Fruit fly (Drosophila melanogaster) ovary, adult (tissue): ENCODE data around the gene eIF4E3.
A peak's percentile ranks its signal among the peaks of the same experiment; 100 is the strongest.

Experiments used
- CG17801 ChIP-seq: fragments of 200-800 bp; optimal IDR thresholded peaks from 2 replicates; lab custom pipeline; 2019; ENCODE audit warnings: missing biosample characterization, mild to moderate bottlenecking, missing genetic modification characterization, moderate library complexity; ENCODE audit not compliant: partially characterized antibody

Gene eIF4E3

DNA sequence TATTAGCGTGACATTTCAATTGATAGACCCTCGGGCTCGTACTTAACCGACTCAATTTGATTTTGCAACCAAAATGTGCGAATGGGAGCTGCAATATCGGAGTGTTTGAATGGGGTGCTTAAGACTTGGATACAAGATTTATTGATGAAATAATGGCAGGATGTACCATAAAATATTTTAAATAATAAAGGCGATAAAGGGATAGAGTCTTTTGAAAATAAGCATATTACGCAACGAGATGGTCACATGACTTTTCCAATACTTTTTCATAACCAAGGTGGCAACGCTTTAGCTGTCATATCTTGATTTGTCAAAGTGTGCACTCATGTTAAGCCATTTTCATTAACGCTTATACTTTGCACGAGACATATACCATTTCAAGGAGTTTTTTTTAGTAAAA lies at the start of gene eIF4E3:
Gene eIF4E3, plus strand, starts transcription at position 301 of the 400 bp plus-strand sequence.
- TF ChIP-seq CG17801 (GFP tag; lab: Kevin White, UChicago): no peak

DNA sequence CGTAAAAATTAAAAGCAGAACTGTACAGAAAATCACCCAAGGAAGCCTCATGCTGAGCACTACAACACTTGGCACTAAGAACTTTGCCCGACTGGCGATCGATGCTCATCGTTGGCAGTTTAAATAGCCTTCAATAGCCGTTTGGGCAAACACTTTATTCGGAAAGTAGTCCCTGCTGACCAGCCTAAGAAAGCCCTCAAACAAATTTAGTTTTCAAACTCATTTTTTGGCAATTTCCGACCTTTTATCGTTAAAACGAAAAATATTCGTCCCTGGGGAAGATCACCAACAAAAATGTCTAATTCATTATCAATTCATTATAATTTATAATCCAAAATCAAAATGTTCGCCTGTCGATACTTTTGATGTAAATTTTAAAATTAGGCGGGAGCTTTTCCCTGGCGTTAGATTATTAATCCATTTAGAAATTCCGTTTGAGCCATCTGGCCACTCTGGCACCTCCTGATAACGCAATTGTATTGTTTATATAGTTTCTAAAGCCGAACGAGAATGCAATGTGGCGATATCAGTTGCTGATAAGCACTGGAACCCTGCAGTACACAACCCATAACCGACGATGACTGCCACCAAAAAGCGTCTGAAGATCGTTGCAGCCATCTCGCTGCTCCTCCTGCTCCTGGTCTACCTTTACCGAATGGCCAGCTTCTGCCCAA lies 48.4 kb upstream of the eIF4E3 start, which contains the start of the genes mthl7 and Uxs:
Gene mthl7, minus strand, starts transcription at position 51 of the 674 bp plus-strand sequence.
Gene Uxs, plus strand, starts transcription at position 460 of the 674 bp plus-strand sequence.
- TF ChIP-seq CG17801 (GFP tag; lab: Kevin White, UChicago): no peak

DNA sequence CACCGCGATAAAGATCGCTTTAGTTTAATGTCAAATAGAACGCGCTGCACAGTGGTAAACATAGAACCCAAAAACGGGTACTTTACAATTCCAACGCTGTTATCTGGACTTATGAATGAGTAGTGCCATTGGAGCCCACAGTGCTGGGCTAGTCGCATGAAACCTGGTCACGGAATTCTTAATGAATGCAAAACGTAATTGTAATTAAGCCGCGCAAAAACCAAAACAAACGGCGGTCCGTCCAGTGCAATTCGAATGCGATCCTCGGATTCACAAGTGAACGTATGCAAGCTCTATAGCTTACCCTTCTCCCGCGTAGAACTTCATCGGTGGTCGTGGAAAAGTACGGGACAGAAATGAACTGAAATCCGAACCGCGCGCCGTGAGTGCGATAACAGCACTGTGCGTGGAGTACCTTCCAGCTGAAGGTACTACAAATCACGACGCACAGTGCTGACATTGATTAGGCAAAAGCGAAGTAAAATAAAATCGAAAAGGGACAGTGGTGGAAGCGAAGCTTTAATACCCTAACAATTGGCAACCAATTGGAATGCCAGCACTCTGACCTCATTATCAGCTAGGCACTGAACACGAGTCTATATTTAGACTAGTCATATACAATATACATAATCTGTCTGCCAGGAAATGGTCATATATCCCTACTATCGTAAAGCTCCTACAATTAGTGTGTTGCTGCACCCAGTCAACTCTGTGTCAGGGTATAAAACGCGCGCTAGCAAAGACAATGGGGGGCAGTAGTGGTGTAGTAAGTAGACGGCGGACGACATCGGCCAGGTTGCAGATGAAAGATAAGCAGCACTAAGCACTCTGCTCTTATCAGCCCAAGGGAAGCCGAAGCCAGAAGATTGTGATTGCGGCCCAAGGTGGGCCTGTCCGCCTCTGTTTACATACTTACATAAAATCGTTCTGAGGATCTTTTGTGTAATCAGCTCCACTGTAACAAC lies 43.5 kb upstream of the eIF4E3 start:
- TF ChIP-seq CG17801 (GFP tag; lab: Kevin White, UChicago): no peak

DNA sequence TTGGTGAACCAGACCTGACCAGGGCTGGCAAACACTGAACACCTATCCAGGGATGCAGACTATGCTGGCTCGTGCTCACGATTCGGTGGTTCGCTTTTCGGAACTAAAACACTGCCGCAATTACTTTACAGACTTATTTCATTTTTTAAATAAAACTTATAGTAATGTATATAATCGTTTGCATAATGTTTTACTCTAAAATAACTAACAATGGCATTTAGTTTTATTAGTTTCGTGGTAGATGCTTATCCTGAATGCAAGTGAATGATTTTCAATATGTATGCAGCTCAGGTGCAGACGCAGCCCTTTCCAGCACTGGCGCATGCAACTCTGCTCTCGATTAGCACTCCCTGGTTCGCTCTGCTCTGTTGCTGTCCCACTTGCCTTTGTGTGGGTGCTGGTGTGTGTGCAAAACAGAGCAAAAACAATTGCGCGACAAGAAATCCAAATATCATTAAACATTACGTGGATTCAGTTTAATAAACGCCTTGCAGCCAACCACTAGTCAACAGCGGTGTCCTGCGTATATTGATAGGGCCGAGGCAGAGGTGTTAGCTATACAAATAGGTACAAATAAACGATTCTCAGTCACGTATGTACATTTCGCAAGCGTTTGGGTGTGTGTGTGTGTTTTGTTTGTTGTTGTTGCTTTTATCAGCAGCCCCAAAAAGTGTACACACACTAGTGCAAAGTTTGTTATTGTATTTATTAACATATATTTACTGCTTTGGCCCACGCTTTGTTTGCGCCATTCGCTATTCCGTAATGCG lies 42.2 kb upstream of the eIF4E3 start, which contains the start of the genes ERR and Atg18a:
Gene ERR, minus strand, starts transcription at position 45 of the 770 bp plus-strand sequence.
Gene Atg18a, plus strand, starts transcription at position 231 of the 770 bp plus-strand sequence.
- peak; percentile 78 for TF ChIP-seq CG17801 (GFP tag; lab: Kevin White, UChicago)

DNA sequence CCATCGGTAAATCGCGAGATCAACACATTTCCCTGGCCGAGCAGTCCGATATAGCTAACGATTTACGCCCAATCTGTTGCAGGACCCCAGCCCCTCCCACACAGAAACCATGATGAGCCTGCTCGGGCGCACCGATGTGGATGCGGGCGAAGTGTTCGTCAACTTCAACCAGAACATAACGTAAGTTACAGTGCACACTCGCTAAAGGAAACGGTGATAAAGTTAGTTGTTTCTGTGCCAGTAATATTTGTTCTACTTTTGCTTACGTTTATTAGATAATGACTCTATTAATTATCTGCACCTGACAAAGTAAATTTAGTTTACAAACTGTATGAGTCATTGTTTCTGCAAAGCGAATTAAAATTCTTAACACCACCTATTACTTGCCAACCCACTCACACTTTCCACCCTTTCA lies 41.6 kb upstream of the eIF4E3 start:
- no peak for TF ChIP-seq CG17801 (GFP tag; lab: Kevin White, UChicago)

DNA sequence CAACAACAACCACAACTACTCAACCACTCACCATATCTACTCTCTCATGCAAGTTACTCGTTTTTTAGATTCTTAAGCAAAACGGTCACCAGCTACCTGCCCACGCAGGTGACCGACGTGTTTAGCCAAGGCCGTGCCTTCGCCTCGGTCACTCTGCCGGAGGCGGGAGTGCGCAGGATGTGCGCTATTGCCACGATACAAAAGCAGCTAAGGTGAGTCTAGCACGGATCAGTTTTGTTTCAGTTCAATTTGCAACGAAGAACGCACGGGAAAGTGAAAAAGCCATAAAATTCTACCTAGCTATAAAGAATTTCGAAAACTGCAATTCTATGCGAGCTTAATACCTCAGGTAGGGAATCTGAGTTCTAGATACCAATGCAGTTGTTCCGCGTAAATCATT lies 39.8 kb upstream of the eIF4E3 start:
- TF ChIP-seq CG17801 (GFP tag; lab: Kevin White, UChicago): no peak

DNA sequence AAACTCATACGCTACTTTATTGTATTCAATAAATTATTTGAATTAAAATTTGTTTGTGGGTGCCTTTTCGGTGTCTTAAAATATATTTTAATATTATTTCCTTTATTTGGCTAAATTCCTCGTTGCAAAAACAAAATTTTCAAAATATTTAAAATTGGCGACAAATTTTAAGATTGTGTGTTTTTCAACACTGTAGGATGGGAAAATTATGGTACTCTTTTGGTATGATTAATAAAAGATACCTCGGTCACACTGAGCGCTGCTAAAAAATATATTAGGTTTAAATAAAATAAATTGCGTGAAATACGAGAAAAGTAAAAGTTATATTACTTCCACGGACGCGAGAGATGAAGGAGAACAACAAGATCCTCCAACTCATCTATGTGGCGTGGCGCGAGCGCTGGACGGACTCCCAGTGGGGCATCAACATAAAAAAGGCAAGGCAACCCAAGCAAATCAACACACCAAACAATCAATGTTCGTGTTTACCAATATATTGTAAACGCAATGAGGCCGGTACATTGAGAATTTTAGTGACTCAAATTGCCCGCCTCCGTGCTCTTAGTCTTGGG lies 37.9 kb upstream of the eIF4E3 start, which contains the start of gene MED24:
Gene MED24, plus strand, starts transcription at position 229 of the 572 bp plus-strand sequence.
- TF ChIP-seq CG17801 (GFP tag; lab: Kevin White, UChicago): peak; percentile 19

DNA sequence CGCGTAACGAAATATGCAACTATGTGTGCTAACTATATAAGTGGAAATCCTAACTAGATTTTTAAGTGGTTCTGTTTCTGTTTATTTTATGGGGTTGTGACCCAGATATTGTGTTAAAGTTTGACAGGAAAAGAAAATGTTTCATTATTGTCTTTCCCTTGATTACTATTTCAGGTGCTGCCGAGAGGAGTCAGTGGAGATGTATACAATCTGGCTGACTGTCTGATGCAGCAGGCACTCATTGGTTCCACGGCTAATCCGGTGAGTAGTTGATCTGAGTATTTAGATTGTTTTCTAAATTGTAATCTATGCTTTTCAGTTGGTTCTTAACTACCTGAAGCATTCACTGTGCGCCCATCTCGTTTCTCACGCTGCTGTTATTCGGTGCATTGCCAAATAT lies 36.0 kb upstream of the eIF4E3 start, which contains the start of gene CG7387:
Gene CG7387, minus strand, starts transcription at position 101 of the 400 bp plus-strand sequence.
- TF ChIP-seq CG17801 (GFP tag; lab: Kevin White, UChicago): no peak

DNA sequence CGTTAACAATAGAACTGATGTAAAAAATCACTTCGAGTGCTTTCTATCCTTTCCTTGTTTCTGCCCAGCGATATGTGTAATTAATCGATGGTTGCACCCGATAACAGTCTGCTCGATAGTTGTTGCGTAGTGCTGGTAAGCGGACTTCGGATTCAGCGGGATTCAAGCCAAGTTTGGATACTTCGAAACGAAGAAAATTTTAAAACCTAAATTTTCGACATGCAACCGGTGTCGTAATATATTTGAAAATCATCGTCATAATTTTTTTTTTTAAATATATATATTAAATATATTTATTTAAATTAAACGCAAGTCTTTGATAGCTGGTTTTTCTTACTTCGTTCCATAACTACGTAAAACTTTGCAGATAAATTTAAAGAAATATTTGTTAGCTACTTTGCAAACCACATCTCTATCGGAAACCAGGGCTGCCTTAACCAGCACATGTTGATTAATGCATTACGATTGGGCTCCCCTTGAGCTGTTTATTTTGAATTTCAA lies 31.2 kb upstream of the eIF4E3 start, which contains the start of the genes UbcE2M and Dhps:
Gene UbcE2M, minus strand, starts transcription at position 209 of the 501 bp plus-strand sequence.
Gene Dhps, plus strand, starts transcription at position 429 of the 501 bp plus-strand sequence.
- TF ChIP-seq CG17801 (GFP tag; lab: Kevin White, UChicago): peak; percentile 73

DNA sequence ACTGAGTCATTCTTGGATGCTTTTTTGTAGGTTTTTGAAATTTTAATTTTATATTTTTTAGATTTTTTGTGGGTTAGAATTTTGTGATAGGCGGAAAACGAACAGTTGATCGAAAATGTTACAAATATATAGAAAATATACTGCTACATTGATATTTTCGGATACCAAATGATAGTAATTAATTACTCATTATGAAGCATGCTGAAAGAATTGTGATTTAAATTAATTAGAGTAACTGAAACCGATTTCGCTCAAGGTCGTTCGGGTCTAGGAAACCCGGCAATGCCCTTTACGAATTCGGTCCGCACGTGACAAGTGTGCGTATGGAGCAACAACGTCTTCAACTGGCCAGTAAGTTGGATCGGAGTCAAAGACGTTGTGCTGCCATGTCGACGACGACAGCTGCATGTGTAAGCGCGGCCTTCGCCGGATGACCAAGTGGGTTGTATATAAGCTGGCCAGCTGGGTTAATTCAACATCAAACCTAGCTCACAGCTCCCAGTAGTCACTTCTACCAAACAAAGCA lies 26.6 kb upstream of the eIF4E3 start, which contains the start of the genes CG7366 and CG13679:
Gene CG7366, minus strand, starts transcription at position 101 of the 526 bp plus-strand sequence.
Gene CG13679, plus strand, starts transcription at position 476 of the 526 bp plus-strand sequence.
- no peak for TF ChIP-seq CG17801 (GFP tag; lab: Kevin White, UChicago)

DNA sequence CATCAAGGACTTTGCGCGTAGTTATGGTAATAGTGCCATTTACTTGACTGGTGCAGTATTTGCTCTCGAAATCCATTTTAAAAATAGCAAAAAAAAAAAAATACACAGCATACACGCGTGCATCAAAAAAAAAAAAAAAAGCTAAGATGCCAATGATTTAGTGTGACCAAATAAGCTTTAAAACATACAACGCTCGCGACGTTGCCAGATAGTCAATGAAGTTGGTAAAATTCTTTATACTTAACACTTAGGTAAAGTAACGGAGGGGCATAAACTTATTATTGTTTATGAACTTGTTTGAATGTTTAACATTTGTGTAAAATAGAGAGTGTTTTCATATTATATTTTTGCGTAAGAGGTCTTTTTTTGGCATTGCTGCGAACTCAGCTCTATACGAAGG lies 18.4 kb upstream of the eIF4E3 start, which contains the start of gene tut:
Gene tut, minus strand, starts transcription at position 148 of the 400 bp plus-strand sequence.
- no peak for TF ChIP-seq CG17801 (GFP tag; lab: Kevin White, UChicago)

DNA sequence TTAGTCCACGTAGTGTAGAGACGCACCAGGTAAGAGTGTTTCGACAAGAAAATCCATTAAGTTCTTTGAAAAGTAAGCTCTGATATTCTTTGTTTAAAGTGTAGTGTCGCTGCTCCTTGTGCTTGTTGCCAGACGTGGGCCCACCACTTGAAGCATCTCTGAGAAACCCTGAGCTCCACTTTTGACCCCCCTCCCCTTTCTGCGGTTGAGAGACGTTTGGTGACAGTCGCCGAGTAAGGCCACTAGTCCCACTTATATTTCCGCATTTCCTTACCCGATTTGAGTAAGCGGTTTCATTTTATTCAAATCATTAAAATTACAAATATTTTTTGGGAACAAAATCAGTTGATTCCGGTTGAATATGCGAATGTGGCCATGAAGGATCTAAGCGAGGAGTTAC lies 17.4 kb upstream of the eIF4E3 start, which contains the start of gene CG8006:
Gene CG8006, plus strand, starts transcription at position 301 of the 400 bp plus-strand sequence.
- TF ChIP-seq CG17801 (GFP tag; lab: Kevin White, UChicago): no peak

DNA sequence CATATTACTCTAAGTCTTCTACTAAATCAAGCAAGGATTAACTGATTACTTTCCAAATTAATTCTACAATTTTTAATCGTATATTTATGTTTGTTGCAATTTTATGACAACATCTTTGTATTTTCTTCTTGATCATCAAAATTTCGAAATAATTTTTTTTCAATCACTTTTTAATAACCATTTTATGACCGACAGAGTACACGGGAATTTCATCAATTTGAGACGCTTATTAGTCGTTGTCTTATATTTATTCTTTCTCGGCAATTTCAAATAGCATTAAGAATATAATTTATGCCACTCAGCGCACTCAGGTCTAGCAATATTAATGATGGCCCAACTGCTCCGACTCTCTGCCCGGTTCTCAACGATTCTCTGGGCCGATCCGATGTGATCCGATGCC lies 14.0 kb upstream of the eIF4E3 start, which contains the start of gene CG8012:
Gene CG8012, plus strand, starts transcription at position 301 of the 400 bp plus-strand sequence.
- no peak for TF ChIP-seq CG17801 (GFP tag; lab: Kevin White, UChicago)
